Worm (Caenorhabditis elegans): ENCODE measurements around the gene pqn-8.

Gene pqn-8

ce11 chrIII:9946806-9947419 lies 50.9 kb downstream of the pqn-8 start, which contains the start of gene K03H1.7:
Gene K03H1.7, plus strand, starts transcription at chrIII:9947405.
- no peak for TF ChIP-seq sea-1 (GFP tag; conservative IDR thresholded peaks at IDR 0.05)
- TF ChIP-seq ceh-36 (tag; optimal IDR thresholded peaks at IDR 0.05): no peak
- no peak for TF ChIP-seq scrt-1 (GFP tag; IDR thresholded peaks at IDR 0.05)
- TF ChIP-seq hnd-1 (tag; optimal IDR thresholded peaks at IDR 0.05): no peak
- TF ChIP-seq tbx-37 (GFP tag; conservative IDR thresholded peaks at IDR 0.05): no peak
- no peak for TF ChIP-seq tra-4 (tag; optimal IDR thresholded peaks at IDR 0.05)
- TF ChIP-seq ets-7 (tag; optimal IDR thresholded peaks at IDR 0.05): no peak
- no peak for TF ChIP-seq B0310.2 (tag; optimal IDR thresholded peaks at IDR 0.05)
- TF ChIP-seq hmbx-1 (tag; optimal IDR thresholded peaks at IDR 0.05): no peak
- TF ChIP-seq ceh-13 (GFP tag; optimal IDR thresholded peaks at IDR 0.05): no peak
- no peak for TF ChIP-seq F13C5.2 (tag; optimal IDR thresholded peaks at IDR 0.05)
- TF ChIP-seq ama-1 (optimal IDR thresholded peaks at IDR 0.05): no peak
- TF ChIP-seq tbx-11 (GFP tag; IDR thresholded peaks at IDR 0.05): no peak
- no peak for TF ChIP-seq aly-1 (tag; optimal IDR thresholded peaks at IDR 0.05)
- no peak for TF ChIP-seq flt-1 (GFP tag; IDR thresholded peaks at IDR 0.05)
- no peak for TF ChIP-seq pes-1 (GFP tag; IDR thresholded peaks at IDR 0.05)
- TF ChIP-seq hmg-4 (GFP tag; optimal IDR thresholded peaks at IDR 0.05): no peak
